Fruit fly (Drosophila melanogaster) whole organism, adult: Measurements from ENCODE around the gene Polr2J.

Experiments used
- CG11617 ChIP-seq: fragments of 200-800 bp; sonication (Bioruptor generic); optimal IDR thresholded peaks from 2 replicates; lab custom pipeline; 2017; ENCODE audit warnings: mild to moderate bottlenecking, missing biosample characterization, missing genetic modification reagents, missing genetic modification characterization
- CG14711 ChIP-seq: fragments of 200-800 bp; sonication (Bioruptor generic); optimal IDR thresholded peaks from 2 replicates; lab custom pipeline; 2018; ENCODE audit warnings: missing biosample characterization, mild to moderate bottlenecking, missing genetic modification characterization, moderate library complexity
- CG33017 ChIP-seq: fragments of 200-800 bp; sonication (Bioruptor generic); optimal IDR thresholded peaks from 2 replicates; lab custom pipeline; 2018; ENCODE audit warnings: missing biosample characterization, mild to moderate bottlenecking, missing genetic modification characterization, moderate library complexity
- Clk ChIP-seq: fragments of 200-800 bp; sonication (Bioruptor generic); optimal IDR thresholded peaks from 2 replicates; lab custom pipeline; 2017; ENCODE audit warnings: missing biosample characterization, missing genetic modification characterization
- pad ChIP-seq: fragments of 200-800 bp; sonication (Bioruptor generic); optimal IDR thresholded peaks from 3 replicates; lab custom pipeline; 2017; ENCODE audit warnings: missing biosample characterization, missing genetic modification characterization, mild to moderate bottlenecking, moderate library complexity, missing genetic modification reagents

DNA sequence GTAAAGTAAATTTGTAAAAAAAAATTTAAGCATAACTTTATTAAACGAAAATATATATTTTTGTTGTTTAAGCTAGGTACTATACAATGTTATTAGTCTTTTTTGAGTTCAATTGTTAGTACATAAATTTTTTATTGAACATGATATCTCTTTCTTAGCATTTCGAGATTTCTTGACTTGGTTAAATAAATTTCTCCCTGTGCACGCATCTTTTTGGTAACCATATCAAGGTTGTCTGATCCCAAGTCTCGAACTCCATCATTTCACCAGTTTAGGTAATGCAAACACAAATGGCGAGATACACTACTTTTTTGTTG lies 21.1 kb upstream of the Polr2J start:
- TF ChIP-seq pad (GFP tag; lab: Kevin White, UChicago) = no peak
- no peak for TF ChIP-seq CG33017 (tag; lab: Kevin White, UChicago)
- TF ChIP-seq CG11617 (GFP tag; lab: Kevin White, UChicago) = no peak
- no peak for TF ChIP-seq CG14711 (tag; lab: Kevin White, UChicago)
- TF ChIP-seq Clk (GFP tag; lab: Kevin White, UChicago) = no peak
